Worm (Caenorhabditis elegans): ENCODE results near the gene ZK686.2.
A peak's percentile ranks its signal among the peaks of the same experiment; 100 is the strongest.

The ZK686.2 gene

ce11 chrIII:7723412-7724068 lies 42.3 kb downstream of the ZK686.2 start:
- TF ChIP-seq ama-1 (optimal IDR thresholded peaks at IDR 0.05) (peak; percentile 27), sma-9 (GFP tag; optimal IDR thresholded peaks at IDR 0.05) (peak; percentile 51), sma-9 (tag; optimal IDR thresholded peaks at IDR 0.05) (no peak), F13H6.1 (tag; optimal IDR thresholded peaks at IDR 0.05) (peak; percentile 52), C34F6.9 (tag; optimal IDR thresholded peaks at IDR 0.05) (peak; percentile 24), mdl-1 (tag; optimal IDR thresholded peaks at IDR 0.05) (peak in 1 of 2 experiments; percentile 25), elt-3 (tag; optimal IDR thresholded peaks at IDR 0.05) (no peak), unc-55 (GFP tag; optimal IDR thresholded peaks at IDR 0.05) (peak; percentile 77), lin-39 (tag; optimal IDR thresholded peaks at IDR 0.05) (no peak), gmeb-1 (tag; optimal IDR thresholded peaks at IDR 0.05) (no peak), zag-1 (tag; optimal IDR thresholded peaks at IDR 0.05) (peak; percentile 18), crh-2 (tag; optimal IDR thresholded peaks at IDR 0.05) (peak; percentile 52), sma-3 (GFP tag; optimal IDR thresholded peaks at IDR 0.05) (no peak), lsy-2 (tag; optimal IDR thresholded peaks at IDR 0.05) (peak; percentile 3 to 55), nhr-25 (tag; optimal IDR thresholded peaks at IDR 0.05) (peak; percentile 57), nhr-77 (tag; optimal IDR thresholded peaks at IDR 0.05) (no peak), sem-4 (tag; optimal IDR thresholded peaks at IDR 0.05) (peak; percentile 35), mab-5 (tag; optimal IDR thresholded peaks at IDR 0.05) (peak; percentile 51)

- TF ChIP-seq unc-39 (tag; optimal IDR thresholded peaks at IDR 0.05), result no peak
- TF ChIP-seq snpc-4 (tag; optimal IDR thresholded peaks at IDR 0.05), result no peak
- TF ChIP-seq R02D3.7 (tag; optimal IDR thresholded peaks at IDR 0.05), result no peak
- TF ChIP-seq ceh-16 (tag; optimal IDR thresholded peaks at IDR 0.05), result no peak
- TF ChIP-seq unc-62 (GFP tag; optimal IDR thresholded peaks at IDR 0.05), result no peak
- TF ChIP-seq dmd-4 (tag; optimal IDR thresholded peaks at IDR 0.05), result no peak
- TF ChIP-seq nhr-237 (tag; optimal IDR thresholded peaks at IDR 0.05), result no peak
- peak; percentile 10 for TF ChIP-seq lin-13 (GFP tag; optimal IDR thresholded peaks at IDR 0.05)
- no peak for TF ChIP-seq unc-55 (GFP tag; optimal IDR thresholded peaks at IDR 0.05)
- no peak for TF ChIP-seq nhr-12 (tag; optimal IDR thresholded peaks at IDR 0.05)
- TF ChIP-seq ztf-11 (tag; optimal IDR thresholded peaks at IDR 0.05), result no peak
- no peak for TF ChIP-seq nhr-77 (tag; optimal IDR thresholded peaks at IDR 0.05)
- no peak for TF ChIP-seq zag-1 (tag; optimal IDR thresholded peaks at IDR 0.05)
- TF ChIP-seq nhr-129 (tag; optimal IDR thresholded peaks at IDR 0.05), result peak; percentile 33
- TF ChIP-seq sma-9 (GFP tag; optimal IDR thresholded peaks at IDR 0.05), result peak; percentile 9
- TF ChIP-seq sma-9 (tag; optimal IDR thresholded peaks at IDR 0.05), result no peak
- no peak for TF ChIP-seq elt-1 (tag; optimal IDR thresholded peaks at IDR 0.05)
- no peak for TF ChIP-seq aly-2 (tag; optimal IDR thresholded peaks at IDR 0.05)
- no peak for TF ChIP-seq alr-1 (tag; optimal IDR thresholded peaks at IDR 0.05)
- TF ChIP-seq lin-39 (tag; optimal IDR thresholded peaks at IDR 0.05), result no peak
- TF ChIP-seq ztf-1 (GFP tag; conservative IDR thresholded peaks at IDR 0.05), result no peak
- no peak for TF ChIP-seq nhr-21 (tag; optimal IDR thresholded peaks at IDR 0.05)
- no peak for TF ChIP-seq peb-1 (tag; optimal IDR thresholded peaks at IDR 0.05)
- peak in 1 of 2 experiments; percentile 3 for TF ChIP-seq mdl-1 (tag; optimal IDR thresholded peaks at IDR 0.05)
- no peak for TF ChIP-seq F13H6.1 (tag; optimal IDR thresholded peaks at IDR 0.05)
- TF ChIP-seq ztf-4 (tag; optimal IDR thresholded peaks at IDR 0.05), result peak; percentile 23
- TF ChIP-seq lsy-2 (tag; optimal IDR thresholded peaks at IDR 0.05), result peak in 1 of 2 experiments; percentile 47
- no peak for TF ChIP-seq fos-1 (tag; optimal IDR thresholded peaks at IDR 0.05)
- TF ChIP-seq skn-1 (tag; optimal IDR thresholded peaks at IDR 0.05), result no peak
- TF ChIP-seq sem-4 (tag; optimal IDR thresholded peaks at IDR 0.05), result peak; percentile 31
- TF ChIP-seq Y55F3AM.14 (GFP tag; optimal IDR thresholded peaks at IDR 0.05), result no peak
- no peak for TF ChIP-seq nhr-23 (tag; optimal IDR thresholded peaks at IDR 0.05)
- TF ChIP-seq C34F6.9 (tag; optimal IDR thresholded peaks at IDR 0.05), result peak; percentile 54
- no peak for TF ChIP-seq nhr-25 (tag; optimal IDR thresholded peaks at IDR 0.05)
- peak; percentile 42 for TF ChIP-seq crh-2 (tag; optimal IDR thresholded peaks at IDR 0.05)
These were observed 42.9 kb downstream of the ZK686.2 start for ce11 chrIII:7722999-7723398.

- peak; percentile 8 for TF ChIP-seq sem-4 (tag; optimal IDR thresholded peaks at IDR 0.05)
- peak in 1 of 2 experiments; percentile 9 for TF ChIP-seq lsy-2 (tag; optimal IDR thresholded peaks at IDR 0.05)
- TF ChIP-seq R02D3.7 (tag; optimal IDR thresholded peaks at IDR 0.05), result no peak
- no peak for TF ChIP-seq nhr-25 (tag; optimal IDR thresholded peaks at IDR 0.05)
- peak; percentile 10 for TF ChIP-seq C34F6.9 (tag; optimal IDR thresholded peaks at IDR 0.05)
These were observed 43.4 kb downstream of the ZK686.2 start for ce11 chrIII:7722411-7722810.
